Worm (Caenorhabditis elegans): ENCODE measurements around the gene atln-1.
A peak's percentile ranks its signal among the peaks of the same experiment; 100 is the strongest.

atln-1 gene

DNA sequence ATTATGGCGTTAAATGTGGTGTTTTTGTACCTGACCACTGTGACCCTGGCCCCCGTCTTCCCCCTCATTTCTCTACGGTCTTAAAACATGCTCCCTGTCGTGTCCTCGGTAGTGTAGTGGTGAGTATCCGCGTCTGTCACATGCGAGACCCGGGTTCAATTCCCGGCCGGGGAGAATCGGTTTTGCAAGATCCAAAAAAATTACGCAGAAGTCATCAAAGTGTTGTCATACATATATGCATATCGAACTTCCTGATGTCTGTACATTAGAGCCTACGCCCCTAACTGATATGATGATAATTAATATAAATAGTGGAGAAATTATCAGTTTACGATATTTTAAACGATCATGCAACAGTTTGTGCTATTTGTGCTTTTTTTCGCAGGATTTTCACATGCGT, 17.0 kb downstream of the atln-1 start, which contains the start of gene Y54G2A.45 (continued):
- TF ChIP-seq lin-39 (tag; optimal IDR thresholded peaks at IDR 0.05) (no peak), alr-1 (tag; optimal IDR thresholded peaks at IDR 0.05; ENCODE audit: borderline replicate concordance) (no peak)

ce11 chrIV:2808154-2808553, 19.7 kb downstream of the atln-1 start:
- TF ChIP-seq tbx-2 (tag; optimal IDR thresholded peaks at IDR 0.05) = no peak
- TF ChIP-seq vab-15 (tag; optimal IDR thresholded peaks at IDR 0.05) = no peak
- TF ChIP-seq lsy-2 (tag; optimal IDR thresholded peaks at IDR 0.05) = no peak

ce11 chrIV:2809208-2809607, 20.7 kb downstream of the atln-1 start, which contains the start of gene Y54G2A.76:
Y54G2A.76 (plus strand) TSS chrIV:2809410.
- TF ChIP-seq hpl-2 (GFP tag; optimal IDR thresholded peaks at IDR 0.05) (no peak), blmp-1 (tag; optimal IDR thresholded peaks at IDR 0.05) (peak; percentile 99), grh-1 (GFP tag; IDR thresholded peaks at IDR 0.05) (no peak), ceh-82 (tag; optimal IDR thresholded peaks at IDR 0.05) (no peak)

DNA sequence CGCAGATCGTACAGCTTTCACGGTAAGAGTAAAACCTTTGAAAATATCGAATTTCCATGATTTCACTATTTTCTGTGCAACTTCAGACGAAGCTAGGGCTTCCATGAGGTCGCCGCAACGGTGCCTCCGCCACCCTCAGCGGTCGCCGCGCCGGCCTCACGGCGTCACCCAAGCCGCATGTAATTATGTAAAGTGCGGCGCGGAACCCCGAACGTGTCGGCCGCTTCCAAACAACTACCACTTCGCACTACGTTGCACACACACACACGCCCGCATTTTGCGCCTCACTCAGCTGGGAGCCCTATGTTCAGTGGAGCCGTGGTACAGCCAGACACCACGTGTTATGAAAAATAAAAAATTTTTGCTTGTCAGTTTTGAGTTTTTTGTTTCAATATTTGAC, 28.5 kb downstream of the atln-1 start:
- TF ChIP-seq F16B12.6 (tag; optimal IDR thresholded peaks at IDR 0.05) (no peak), ets-5 (GFP tag; IDR thresholded peaks at IDR 0.05) (no peak), hpl-2 (GFP tag; optimal IDR thresholded peaks at IDR 0.05) (no peak), ces-1 (GFP tag; optimal IDR thresholded peaks at IDR 0.05) (no peak), skn-1 (tag; optimal IDR thresholded peaks at IDR 0.05) (no peak), mep-1 (tag; optimal IDR thresholded peaks at IDR 0.05) (no peak), lin-35 (GFP tag; optimal IDR thresholded peaks at IDR 0.05) (no peak), nhr-11 (tag; optimal IDR thresholded peaks at IDR 0.05) (no peak), lin-15B (tag; optimal IDR thresholded peaks at IDR 0.05) (no peak)

- no peak for TF ChIP-seq elt-2 (tag; optimal IDR thresholded peaks at IDR 0.05)
- TF ChIP-seq xbp-1 (tag; optimal IDR thresholded peaks at IDR 0.05) = no peak
- TF ChIP-seq unc-86 (tag; optimal IDR thresholded peaks at IDR 0.05) = no peak
- no peak for TF ChIP-seq swsn-7 (tag; optimal IDR thresholded peaks at IDR 0.05)
- no peak for TF ChIP-seq elt-3 (tag; optimal IDR thresholded peaks at IDR 0.05)
Measured at ce11 chrIV:2819633-2820032, 31.1 kb downstream of the atln-1 start, which contains the start of gene Y54G2A.13. Y54G2A.13 (minus strand) TSS chrIV:2819733.

DNA sequence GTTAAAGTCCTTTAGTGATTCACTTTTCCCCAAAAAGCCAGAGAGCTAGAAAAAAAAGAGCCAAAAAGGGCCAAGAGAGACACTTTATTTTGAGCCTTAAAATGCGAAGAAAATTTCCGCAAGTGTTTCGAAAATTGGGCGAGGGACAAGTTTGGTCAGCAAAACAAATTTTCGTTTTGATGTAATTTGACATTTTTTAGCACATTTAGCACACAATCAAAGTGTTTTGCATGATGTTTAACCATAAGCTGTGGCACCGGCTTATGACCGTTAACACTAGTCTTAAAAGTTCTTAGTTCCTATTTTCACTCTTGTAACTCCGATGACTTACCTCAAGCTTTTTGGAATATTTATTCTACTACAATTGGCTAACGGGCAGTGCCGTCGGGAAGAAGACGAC, 31.9 kb downstream of the atln-1 start, which contains the start of gene Y54G2A.37:
Gene Y54G2A.37, plus strand, starts transcription at position 301 of the 400 bp plus-strand sequence.
- TF ChIP-seq alr-1 (tag; optimal IDR thresholded peaks at IDR 0.05; ENCODE audit: borderline replicate concordance) (no peak), fkh-8 (tag; optimal IDR thresholded peaks at IDR 0.05) (no peak), snpc-4 (tag; optimal IDR thresholded peaks at IDR 0.05) (no peak), isw-1 (GFP tag; IDR thresholded peaks at IDR 0.05) (no peak), irx-1 (tag; optimal IDR thresholded peaks at IDR 0.05) (no peak), Y116A8C.19 (tag; optimal IDR thresholded peaks at IDR 0.05; ENCODE audit: borderline replicate concordance) (no peak), efl-3 (GFP tag; optimal IDR thresholded peaks at IDR 0.05) (no peak), pag-3 (tag; optimal IDR thresholded peaks at IDR 0.05; ENCODE audit: borderline replicate concordance, insufficient read depth) (no peak), unc-62 (GFP tag; optimal IDR thresholded peaks at IDR 0.05) (no peak), hlh-4 (tag; optimal IDR thresholded peaks at IDR 0.05) (no peak), ceh-88 (GFP tag; IDR thresholded peaks at IDR 0.05) (no peak), ets-5 (GFP tag; IDR thresholded peaks at IDR 0.05) (no peak), dpl-1 (GFP tag; optimal IDR thresholded peaks at IDR 0.05) (no peak), nhr-84 (tag; optimal IDR thresholded peaks at IDR 0.05) (no peak), nhr-71 (tag; optimal IDR thresholded peaks at IDR 0.05) (no peak), lin-35 (GFP tag; optimal IDR thresholded peaks at IDR 0.05) (no peak), lsy-2 (tag; optimal IDR thresholded peaks at IDR 0.05) (no peak), C16A3.4 (tag; optimal IDR thresholded peaks at IDR 0.05) (no peak), pax-3 (tag; optimal IDR thresholded peaks at IDR 0.05) (no peak), sptf-1 (tag; optimal IDR thresholded peaks at IDR 0.05) (no peak)

Data from whole organism, L1 larva.